Worm (Caenorhabditis elegans): ENCODE results near the gene atg-4.2.

DNA sequence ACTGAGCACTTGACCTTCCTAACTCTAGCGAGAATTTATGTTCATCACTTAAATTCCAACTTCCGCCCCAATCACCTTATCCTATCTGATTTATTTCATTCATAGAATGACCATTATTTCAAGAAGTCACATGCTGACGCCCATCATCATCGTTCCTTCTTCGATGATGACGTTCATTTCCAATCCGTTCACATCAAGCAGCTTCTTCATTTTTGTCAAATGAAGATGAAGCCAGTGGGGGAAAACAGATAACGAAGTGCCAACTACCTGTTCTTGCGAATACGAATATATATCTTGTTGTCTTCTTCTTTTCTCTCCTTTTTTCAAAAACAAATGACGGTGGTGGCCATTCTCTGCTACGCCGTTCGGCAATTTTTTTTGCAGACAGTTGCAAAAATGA, 34.1 kb downstream of the atg-4.2 start:
- TF ChIP-seq elt-2 (tag; optimal IDR thresholded peaks at IDR 0.05) (no peak), nhr-47 (tag; optimal IDR thresholded peaks at IDR 0.05) (no peak), C34B4.2 (tag; optimal IDR thresholded peaks at IDR 0.05) (no peak), nhr-85 (tag) (no peak), egl-13 (tag; optimal IDR thresholded peaks at IDR 0.05) (no peak), unc-62 (GFP tag; optimal IDR thresholded peaks at IDR 0.05) (no peak), tlp-1 (tag; optimal IDR thresholded peaks at IDR 0.05) (no peak), nhr-28 (tag; optimal IDR thresholded peaks at IDR 0.05) (no peak), nhr-76 (tag; optimal IDR thresholded peaks at IDR 0.05) (no peak), pag-3 (tag; optimal IDR thresholded peaks at IDR 0.05; ENCODE audit: borderline replicate concordance, insufficient read depth) (no peak), elt-3 (tag; optimal IDR thresholded peaks at IDR 0.05) (no peak)

Data from whole organism, L1 larva.